1 fruit fly cellular context compared by ENCODE assay signal in genomic region chr3R:5059320-5059719, dm6.
A peak's percentile ranks its signal among the peaks of the same experiment; 100 is the strongest.
TF ChIP-seq lines count a peak whose summit lies in the region.

No protein-coding gene starts in this region.

TF ChIP-seq in whole organism, embryonic, 481 proteins besides CTCF, POLR2A, EP300 and RAD21 (continued from another document and continues in another):
- TF ChIP-seq jumu (GFP tag; optimal IDR thresholded peaks at IDR 0.05; lab: Kevin White, UChicago) = no peak
- TF ChIP-seq bbx (GFP tag; IDR thresholded peaks at IDR 0.05; lab: Robert Waterston, UW; ENCODE audit: partially characterized antibody) = no peak
- no peak for TF ChIP-seq CG12659 (GFP tag; optimal IDR thresholded peaks at IDR 0.05; lab: Kevin White, UChicago)
- TF ChIP-seq ato (GFP tag; IDR thresholded peaks at IDR 0.05; lab: Robert Waterston, UW; ENCODE audit: partially characterized antibody) = no peak
- TF ChIP-seq CG14860 (GFP tag; IDR thresholded peaks at IDR 0.05; lab: Robert Waterston, UW; ENCODE audit: partially characterized antibody) = no peak
- TF ChIP-seq CG8359 (GFP tag; optimal IDR thresholded peaks at IDR 0.05; lab: Kevin White, UChicago; ENCODE audit: borderline replicate concordance) = no peak
- TF ChIP-seq cad (GFP tag; optimal IDR thresholded peaks at IDR 0.05; lab: Kevin White, UChicago) = no peak
- no peak for TF ChIP-seq Ets65A (GFP tag; lab: Kevin White, UChicago)
- no peak for TF ChIP-seq CG6791 (GFP tag; IDR thresholded peaks at IDR 0.05; lab: Robert Waterston, UW; ENCODE audit: partially characterized antibody)
- TF ChIP-seq Dip2 (GFP tag; IDR thresholded peaks at IDR 0.05; lab: Robert Waterston, UW) = no peak
- TF ChIP-seq CG12769 (tag; optimal IDR thresholded peaks at IDR 0.05; lab: Kevin White, UChicago) = no peak
- no peak for TF ChIP-seq Usf (GFP tag; optimal IDR thresholded peaks at IDR 0.05; lab: Kevin White, UChicago)
- TF ChIP-seq CG10274 (GFP tag; optimal IDR thresholded peaks at IDR 0.05; lab: Kevin White, UChicago) = no peak
- no peak for TF ChIP-seq Atf-2 (GFP tag; optimal IDR thresholded peaks at IDR 0.05; lab: Kevin White, UChicago)
- no peak for TF ChIP-seq tup (GFP tag; optimal IDR thresholded peaks at IDR 0.05; lab: Kevin White, UChicago)
- no peak for TF ChIP-seq Gug (GFP tag; IDR thresholded peaks at IDR 0.05; lab: Robert Waterston, UW)
- no peak for TF ChIP-seq ci (GFP tag; IDR thresholded peaks at IDR 0.05; lab: Robert Waterston, UW)
- no peak for TF ChIP-seq Nf-YB (GFP tag; optimal IDR thresholded peaks at IDR 0.05; lab: Kevin White, UChicago)
- no peak for TF ChIP-seq fd64A (GFP tag; optimal IDR thresholded peaks at IDR 0.05; lab: Kevin White, UChicago)
- TF ChIP-seq Sin3A (optimal IDR thresholded peaks at IDR 0.05; lab: Kevin White, UChicago) = no peak
- no peak for TF ChIP-seq CG7963 (GFP tag; IDR thresholded peaks at IDR 0.05; lab: Robert Waterston, UW; ENCODE audit: partially characterized antibody)
- no peak for TF ChIP-seq az2 (GFP tag; optimal IDR thresholded peaks at IDR 0.05; lab: Kevin White, UChicago)
- no peak for TF ChIP-seq Ptx1 (GFP tag; IDR thresholded peaks at IDR 0.05; lab: Robert Waterston, UW)
- TF ChIP-seq Dll (GFP tag; IDR thresholded peaks at IDR 0.05; lab: Robert Waterston, UW; ENCODE audit: partially characterized antibody) = no peak
- no peak for TF ChIP-seq CG34422 (GFP tag; IDR thresholded peaks at IDR 0.05; lab: Robert Waterston, UW)
- peak; percentile 27 for TF ChIP-seq CG1647 (GFP tag; optimal IDR thresholded peaks at IDR 0.05; lab: Kevin White, UChicago)
- no peak for TF ChIP-seq CG6175 (GFP tag; IDR thresholded peaks at IDR 0.05; lab: Robert Waterston, UW)
- no peak for TF ChIP-seq maf-S (GFP tag; optimal IDR thresholded peaks at IDR 0.05; lab: Kevin White, UChicago)
- no peak for TF ChIP-seq Doc3 (GFP tag; IDR thresholded peaks at IDR 0.05; lab: Robert Waterston, UW; ENCODE audit: partially characterized antibody)
- TF ChIP-seq crol (GFP tag; IDR thresholded peaks at IDR 0.05; lab: Robert Waterston, UW) = no peak
- no peak for TF ChIP-seq gsb (GFP tag; IDR thresholded peaks at IDR 0.05; lab: Robert Waterston, UW)
- peak; percentile 82 for TF ChIP-seq otp (GFP tag; IDR thresholded peaks at IDR 0.05; lab: Robert Waterston, UW)
- no peak for TF ChIP-seq CG9609 (GFP tag; optimal IDR thresholded peaks at IDR 0.05; lab: Kevin White, UChicago)
- TF ChIP-seq unc-4 (GFP tag; IDR thresholded peaks at IDR 0.05; lab: Robert Waterston, UW; ENCODE audit: partially characterized antibody) = no peak
- no peak for TF ChIP-seq CG30020 (tag; optimal IDR thresholded peaks at IDR 0.05; lab: Kevin White, UChicago)
- no peak for TF ChIP-seq vfl (GFP tag; optimal IDR thresholded peaks at IDR 0.05; lab: Kevin White, UChicago)
- no peak for TF ChIP-seq sr (GFP tag; IDR thresholded peaks at IDR 0.05; lab: Robert Waterston, UW)
- TF ChIP-seq nmo (GFP tag; optimal IDR thresholded peaks at IDR 0.05; lab: Kevin White, UChicago) = no peak
- no peak for TF ChIP-seq Sry-β (GFP tag; optimal IDR thresholded peaks at IDR 0.05; lab: Kevin White, UChicago)
- peak; percentile 33 for TF ChIP-seq CG8089 (GFP tag; optimal IDR thresholded peaks at IDR 0.05; lab: Kevin White, UChicago)
- TF ChIP-seq HmgD (GFP tag; optimal IDR thresholded peaks at IDR 0.05; lab: Kevin White, UChicago) = no peak
- no peak for TF ChIP-seq Lhr (GFP tag; optimal IDR thresholded peaks at IDR 0.05; lab: Kevin White, UChicago)
- no peak for TF ChIP-seq aop (GFP tag; IDR thresholded peaks at IDR 0.05; lab: Robert Waterston, UW)
- no peak for TF ChIP-seq CG13624 (GFP tag; optimal IDR thresholded peaks at IDR 0.05; lab: Kevin White, UChicago)
- TF ChIP-seq CG10209 (GFP tag; optimal IDR thresholded peaks at IDR 0.05; lab: Kevin White, UChicago) = peak; percentile 1
- no peak for TF ChIP-seq lbe (GFP tag; optimal IDR thresholded peaks at IDR 0.05; lab: Kevin White, UChicago)
- TF ChIP-seq CG8765 (GFP tag; IDR thresholded peaks at IDR 0.05; lab: Robert Waterston, UW) = no peak
- TF ChIP-seq Blimp-1 (GFP tag; optimal IDR thresholded peaks at IDR 0.05; lab: Kevin White, UChicago) = no peak
- peak; percentile 22 for TF ChIP-seq CG15269 (tag; optimal IDR thresholded peaks at IDR 0.05; lab: Kevin White, UChicago)
- TF ChIP-seq Dek (tag; optimal IDR thresholded peaks at IDR 0.05; lab: Kevin White, UChicago) = no peak
- TF ChIP-seq bab2 (GFP tag; optimal IDR thresholded peaks at IDR 0.05; lab: Kevin White, UChicago) = no peak
- no peak for TF ChIP-seq jigr1 (GFP tag; IDR thresholded peaks at IDR 0.05; lab: Robert Waterston, UW)
- no peak for TF ChIP-seq CG4424 (GFP tag; optimal IDR thresholded peaks at IDR 0.05; lab: Kevin White, UChicago)
- no peak for TF ChIP-seq CG10321 (GFP tag; IDR thresholded peaks at IDR 0.05; lab: Robert Waterston, UW)
- no peak for TF ChIP-seq CG12942 (GFP tag; optimal IDR thresholded peaks at IDR 0.05; lab: Kevin White, UChicago)
- no peak for TF ChIP-seq gro (GFP tag; optimal IDR thresholded peaks at IDR 0.05; lab: Kevin White, UChicago)
- TF ChIP-seq CG2889 (GFP tag; IDR thresholded peaks at IDR 0.05; lab: Robert Waterston, UW) = no peak
- no peak for TF ChIP-seq pzg (GFP tag; optimal IDR thresholded peaks at IDR 0.05; lab: Kevin White, UChicago)
- no peak for TF ChIP-seq CG18476 (GFP tag; optimal IDR thresholded peaks at IDR 0.05; lab: Kevin White, UChicago)
- TF ChIP-seq Ada2b (GFP tag; IDR thresholded peaks at IDR 0.05; lab: Robert Waterston, UW) = no peak
- no peak for TF ChIP-seq fu2 (GFP tag; optimal IDR thresholded peaks at IDR 0.05; lab: Kevin White, UChicago)
- no peak for TF ChIP-seq CG15514 (GFP tag; optimal IDR thresholded peaks at IDR 0.05; lab: Kevin White, UChicago)
- no peak for TF ChIP-seq luna (GFP tag; optimal IDR thresholded peaks at IDR 0.05; lab: Kevin White, UChicago)
- no peak for TF ChIP-seq CG8478 (optimal IDR thresholded peaks at IDR 0.05; lab: Kevin White, UChicago)
- TF ChIP-seq CG11093 (GFP tag; IDR thresholded peaks at IDR 0.05; lab: Robert Waterston, UW) = no peak
- no peak for TF ChIP-seq hb (GFP tag; IDR thresholded peaks at IDR 0.05; lab: Robert Waterston, UW; ENCODE audit: partially characterized antibody)
- no peak for TF ChIP-seq Oaz (GFP tag; IDR thresholded peaks at IDR 0.05; lab: Robert Waterston, UW)
- no peak for TF ChIP-seq CG11085 (GFP tag; IDR thresholded peaks at IDR 0.05; lab: Robert Waterston, UW)
- TF ChIP-seq CHES-1-like (GFP tag; optimal IDR thresholded peaks at IDR 0.05; lab: Kevin White, UChicago) = no peak
- no peak for TF ChIP-seq seq (GFP tag; IDR thresholded peaks at IDR 0.05; lab: Robert Waterston, UW)
- TF ChIP-seq NK7.1 (GFP tag; optimal IDR thresholded peaks at IDR 0.05; lab: Kevin White, UChicago) = no peak
- no peak for TF ChIP-seq CG31365 (tag; optimal IDR thresholded peaks at IDR 0.05; lab: Kevin White, UChicago)
- TF ChIP-seq fd102C (GFP tag; optimal IDR thresholded peaks at IDR 0.05; lab: Kevin White, UChicago) = no peak
- no peak for TF ChIP-seq Camta (GFP tag; optimal IDR thresholded peaks at IDR 0.05; lab: Kevin White, UChicago)
- no peak for TF ChIP-seq ssp (GFP tag; IDR thresholded peaks at IDR 0.05; lab: Robert Waterston, UW)
- no peak for TF ChIP-seq CG1233 (GFP tag; optimal IDR thresholded peaks at IDR 0.05; lab: Kevin White, UChicago)
- no peak for TF ChIP-seq TFAM (GFP tag; optimal IDR thresholded peaks at IDR 0.05; lab: Kevin White, UChicago)
- TF ChIP-seq CG2120 (GFP tag; optimal IDR thresholded peaks at IDR 0.05; lab: Kevin White, UChicago) = no peak
- TF ChIP-seq slbo (GFP tag; IDR thresholded peaks at IDR 0.05; lab: Robert Waterston, UW) = no peak
- peak; percentile 89 for TF ChIP-seq sens (GFP tag; lab: Kevin White, UChicago)
- no peak for TF ChIP-seq Elba2 (GFP tag; optimal IDR thresholded peaks at IDR 0.05; lab: Kevin White, UChicago)
- no peak for TF ChIP-seq bigmax (GFP tag; optimal IDR thresholded peaks at IDR 0.05; lab: Kevin White, UChicago)
- no peak for TF ChIP-seq so (GFP tag; IDR thresholded peaks at IDR 0.05; lab: Robert Waterston, UW)
- TF ChIP-seq ATbp (GFP tag; optimal IDR thresholded peaks at IDR 0.05; lab: Kevin White, UChicago) = peak; percentile 37
- no peak for TF ChIP-seq CG12104 (GFP tag; optimal IDR thresholded peaks at IDR 0.05; lab: Kevin White, UChicago)
- TF ChIP-seq Oli (tag; optimal IDR thresholded peaks at IDR 0.05; lab: Kevin White, UChicago) = no peak
- no peak for TF ChIP-seq dimm (GFP tag; IDR thresholded peaks at IDR 0.05; lab: Robert Waterston, UW)
- no peak for TF ChIP-seq wdn (GFP tag; IDR thresholded peaks at IDR 0.05; lab: Robert Waterston, UW)
- TF ChIP-seq zf30C (GFP tag; optimal IDR thresholded peaks at IDR 0.05; lab: Kevin White, UChicago) = no peak
- TF ChIP-seq bsh (GFP tag; optimal IDR thresholded peaks at IDR 0.05; lab: Kevin White, UChicago) = no peak
- TF ChIP-seq klu (GFP tag; IDR thresholded peaks at IDR 0.05; lab: Robert Waterston, UW) = no peak
- no peak for TF ChIP-seq cwo (GFP tag; optimal IDR thresholded peaks at IDR 0.05; lab: Kevin White, UChicago)
- no peak for TF ChIP-seq ase (GFP tag; IDR thresholded peaks at IDR 0.05; lab: Robert Waterston, UW)
- TF ChIP-seq CG2199 (GFP tag; IDR thresholded peaks at IDR 0.05; lab: Robert Waterston, UW) = no peak
- TF ChIP-seq CG6683 (GFP tag; optimal IDR thresholded peaks at IDR 0.05; lab: Kevin White, UChicago) = no peak
- no peak for TF ChIP-seq Pdp1 (GFP tag; optimal IDR thresholded peaks at IDR 0.05; lab: Kevin White, UChicago)
- no peak for TF ChIP-seq bcd (GFP tag; optimal IDR thresholded peaks at IDR 0.05; lab: Kevin White, UChicago)
- TF ChIP-seq Scr (GFP tag; IDR thresholded peaks at IDR 0.05; lab: Robert Waterston, UW; ENCODE audit: partially characterized antibody) = no peak
- TF ChIP-seq tna (GFP tag; IDR thresholded peaks at IDR 0.05; lab: Robert Waterston, UW; ENCODE audit: partially characterized antibody) = no peak
- TF ChIP-seq Nf-YA (GFP tag; IDR thresholded peaks at IDR 0.05; lab: Robert Waterston, UW) = no peak
- TF ChIP-seq p53 (GFP tag; optimal IDR thresholded peaks at IDR 0.05; lab: Kevin White, UChicago) = no peak
- TF ChIP-seq pfk (GFP tag; optimal IDR thresholded peaks at IDR 0.05; lab: Kevin White, UChicago) = no peak
- TF ChIP-seq schlank (tag; optimal IDR thresholded peaks at IDR 0.05; lab: Kevin White, UChicago) = no peak
- no peak for TF ChIP-seq CG14965 (GFP tag; optimal IDR thresholded peaks at IDR 0.05; lab: Kevin White, UChicago; ENCODE audit: borderline replicate concordance)
- TF ChIP-seq caup (GFP tag; optimal IDR thresholded peaks at IDR 0.05; lab: Kevin White, UChicago; ENCODE audit: severe bottlenecking) = peak; percentile 13
- no peak for TF ChIP-seq sisA (GFP tag; IDR thresholded peaks at IDR 0.05; lab: Robert Waterston, UW)
- no peak for TF ChIP-seq tin (GFP tag; optimal IDR thresholded peaks at IDR 0.05; lab: Kevin White, UChicago)
- no peak for TF ChIP-seq shn (GFP tag; optimal IDR thresholded peaks at IDR 0.05; lab: Kevin White, UChicago)
- no peak for TF ChIP-seq CG6689 (GFP tag; IDR thresholded peaks at IDR 0.05; lab: Robert Waterston, UW)
- no peak for TF ChIP-seq org-1 (GFP tag; optimal IDR thresholded peaks at IDR 0.05; lab: Kevin White, UChicago)
- TF ChIP-seq Hr78 (GFP tag; optimal IDR thresholded peaks at IDR 0.05; lab: Kevin White, UChicago) = peak in 1 of 2 experiments; percentile 6
- no peak for TF ChIP-seq CG10147 (GFP tag; optimal IDR thresholded peaks at IDR 0.05; lab: Kevin White, UChicago)
- no peak for TF ChIP-seq Optix (GFP tag; IDR thresholded peaks at IDR 0.05; lab: Robert Waterston, UW)
- no peak for TF ChIP-seq Ravus (GFP tag; IDR thresholded peaks at IDR 0.05; lab: Robert Waterston, UW)
- TF ChIP-seq CG9437 (GFP tag; optimal IDR thresholded peaks at IDR 0.05; lab: Kevin White, UChicago) = no peak
- peak; percentile 70 for TF ChIP-seq D19A (tag; optimal IDR thresholded peaks at IDR 0.05; lab: Kevin White, UChicago)
- no peak for TF ChIP-seq Hr39 (optimal IDR thresholded peaks at IDR 0.05; lab: Kevin White, UChicago)
- TF ChIP-seq Dp (GFP tag; optimal IDR thresholded peaks at IDR 0.05; lab: Kevin White, UChicago) = no peak
- no peak for TF ChIP-seq Dad (GFP tag; optimal IDR thresholded peaks at IDR 0.05; lab: Kevin White, UChicago)
- TF ChIP-seq gem (tag; optimal IDR thresholded peaks at IDR 0.05; lab: Kevin White, UChicago) = peak; percentile 11
- TF ChIP-seq ab (GFP tag; optimal IDR thresholded peaks at IDR 0.05; lab: Kevin White, UChicago) = no peak
- no peak for TF ChIP-seq E2f2 (GFP tag; IDR thresholded peaks at IDR 0.05; lab: Robert Waterston, UW)
- no peak for TF ChIP-seq emc (GFP tag; optimal IDR thresholded peaks at IDR 0.05; lab: Kevin White, UChicago)
- no peak for TF ChIP-seq D (optimal IDR thresholded peaks at IDR 0.05; lab: Kevin White, UChicago)
- TF ChIP-seq D (GFP tag; optimal IDR thresholded peaks at IDR 0.05; lab: Kevin White, UChicago) = no peak
- TF ChIP-seq gt (GFP tag; IDR thresholded peaks at IDR 0.05; lab: Robert Waterston, UW) = no peak
- TF ChIP-seq gce (GFP tag; IDR thresholded peaks at IDR 0.05; lab: Robert Waterston, UW) = no peak
- no peak for TF ChIP-seq mld (GFP tag; IDR thresholded peaks at IDR 0.05; lab: Robert Waterston, UW; ENCODE audit: partially characterized antibody)
- no peak for TF ChIP-seq ftz-f1 (GFP tag; optimal IDR thresholded peaks at IDR 0.05; lab: Kevin White, UChicago)
- no peak for TF ChIP-seq lov (optimal IDR thresholded peaks at IDR 0.05; lab: Kevin White, UChicago)
- no peak for TF ChIP-seq lov (GFP tag; IDR thresholded peaks at IDR 0.05; lab: Robert Waterston, UW)
- TF ChIP-seq tap (tag; optimal IDR thresholded peaks at IDR 0.05; lab: Kevin White, UChicago) = no peak
- TF ChIP-seq CG13123 (GFP tag; optimal IDR thresholded peaks at IDR 0.05; lab: Kevin White, UChicago) = no peak
- TF ChIP-seq usp (GFP tag; optimal IDR thresholded peaks at IDR 0.05; lab: Kevin White, UChicago) = no peak
- no peak for TF ChIP-seq CG14667 (GFP tag; IDR thresholded peaks at IDR 0.05; lab: Robert Waterston, UW)
- peak; percentile 57 for TF ChIP-seq CG10543 (GFP tag; optimal IDR thresholded peaks at IDR 0.05; lab: Kevin White, UChicago)
- TF ChIP-seq CrebB (tag; optimal IDR thresholded peaks at IDR 0.05; lab: Kevin White, UChicago) = peak; percentile 23
- no peak for TF ChIP-seq GATAe (GFP tag; conservative IDR thresholded peaks at IDR 0.05; lab: Robert Waterston, UW)
- TF ChIP-seq CG15696 (tag; optimal IDR thresholded peaks at IDR 0.05; lab: Kevin White, UChicago) = no peak
- peak; percentile 18 for TF ChIP-seq HHEX (GFP tag; optimal IDR thresholded peaks at IDR 0.05; lab: Kevin White, UChicago)
- no peak for TF ChIP-seq eyg (GFP tag; optimal IDR thresholded peaks at IDR 0.05; lab: Kevin White, UChicago)
